Worm (Caenorhabditis elegans) whole organism, L2 larva: ENCODE measurements around the gene nhr-189.
A peak's percentile ranks its signal among the peaks of the same experiment; 100 is the strongest.

ENCODE experiments used
- C34F6.9 ChIP-seq: fragments of 150-350 bp; optimal IDR thresholded peaks from 2 replicates; lab custom pipeline; 2014; ENCODE audit warnings: missing biosample characterization, missing genetic modification characterization
- Y55F3AM.14 ChIP-seq: fragments of 200-800 bp; sonication (Bioruptor generic); optimal IDR thresholded peaks from 2 replicates; lab custom pipeline; 2018; ENCODE audit warnings: mild to moderate bottlenecking, missing genetic modification characterization, missing compliant biosample characterization
- alr-1 ChIP-seq: fragments of 150-350 bp; optimal IDR thresholded peaks from 2 replicates; lab custom pipeline; 2014; ENCODE audit warnings: missing biosample characterization, missing genetic modification characterization
- ama-1 ChIP-seq: fragments of 150-350 bp; optimal IDR thresholded peaks from 2 replicates; lab custom pipeline; 2018; ENCODE audit warnings: inconsistent platforms
- blmp-1 ChIP-seq: sonication (generic microtip); optimal IDR thresholded peaks from 2 replicates; lab custom pipeline; 2017; ENCODE audit warnings: missing genetic modification characterization, mild to moderate bottlenecking, missing compliant biosample characterization, antibody characterized with exemption, moderate library complexity; ENCODE audit not compliant: insufficient read depth
- ceh-82 ChIP-seq: fragments of 150-350 bp; optimal IDR thresholded peaks from 2 replicates; lab custom pipeline; 2014; ENCODE audit warnings: missing biosample characterization, missing genetic modification characterization
- crh-2 ChIP-seq: sonication (generic microtip); optimal IDR thresholded peaks from 2 replicates; lab custom pipeline; 2017; ENCODE audit warnings: missing biosample characterization, missing genetic modification characterization
- dmd-4 ChIP-seq: sonication (generic microtip); optimal IDR thresholded peaks from 2 replicates; lab custom pipeline; 2017; ENCODE audit warnings: missing biosample characterization, missing genetic modification characterization
- elt-1 ChIP-seq: fragments of 150-350 bp; optimal IDR thresholded peaks from 2 replicates; lab custom pipeline; 2014; ENCODE audit warnings: missing biosample characterization, missing genetic modification characterization
- fos-1 ChIP-seq: fragments of 150-350 bp; optimal IDR thresholded peaks from 2 replicates; lab custom pipeline; 2014; ENCODE audit warnings: missing biosample characterization, missing genetic modification characterization
- gmeb-1 ChIP-seq: fragments of 150-350 bp; optimal IDR thresholded peaks from 2 replicates; lab custom pipeline; 2014; ENCODE audit warnings: missing biosample characterization, missing genetic modification characterization
- lin-13 ChIP-seq: fragments of 150-350 bp; optimal IDR thresholded peaks from 2 replicates; lab custom pipeline; 2014; ENCODE audit warnings: missing biosample characterization, missing genetic modification reagents, missing genetic modification characterization
- lsy-2 ChIP-seq, 2 experiments: fragments of 150-350 bp in 1 of 2; sonication (generic microtip) in 1 of 2; optimal IDR thresholded peaks; 2 replicates each; lab custom pipeline; 2014 to 2017; ENCODE audit warnings: missing biosample characterization in 2 of 2, missing genetic modification characterization in 2 of 2
- mbf-1 ChIP-seq: sonication (generic microtip); optimal IDR thresholded peaks from 2 replicates; lab custom pipeline; 2017; ENCODE audit warnings: missing biosample characterization, missing genetic modification characterization
- mdl-1 ChIP-seq, 2 experiments: fragments of 150-350 bp in 1 of 2; sonication (generic microtip) in 1 of 2; optimal IDR thresholded peaks; 2 replicates each; lab custom pipeline; 2017; ENCODE audit warnings: missing biosample characterization in 2 of 2, missing genetic modification characterization in 2 of 2
- nhr-10 ChIP-seq: sonication (generic microtip); optimal IDR thresholded peaks from 2 replicates; lab custom pipeline; 2017; ENCODE audit warnings: missing biosample characterization, missing genetic modification characterization
- nhr-11 ChIP-seq: fragments of 150-350 bp; optimal IDR thresholded peaks from 2 replicates; lab custom pipeline; 2014; ENCODE audit warnings: missing biosample characterization, missing genetic modification characterization
- nhr-12 ChIP-seq: fragments of 150-350 bp; optimal IDR thresholded peaks from 2 replicates; lab custom pipeline; 2014; ENCODE audit warnings: missing biosample characterization, missing genetic modification characterization
- nhr-129 ChIP-seq: fragments of 150-350 bp; optimal IDR thresholded peaks from 2 replicates; lab custom pipeline; 2014; ENCODE audit warnings: missing biosample characterization, missing genetic modification characterization
- nhr-21 ChIP-seq: fragments of 150-350 bp; optimal IDR thresholded peaks from 2 replicates; lab custom pipeline; 2014; ENCODE audit warnings: missing biosample characterization, missing genetic modification characterization
- nhr-23 ChIP-seq: fragments of 150-350 bp; optimal IDR thresholded peaks from 2 replicates; lab custom pipeline; 2014; ENCODE audit warnings: missing biosample characterization, missing genetic modification reagents, missing genetic modification characterization
- nhr-237 ChIP-seq: fragments of 150-350 bp; optimal IDR thresholded peaks from 2 replicates; lab custom pipeline; 2014; ENCODE audit warnings: missing biosample characterization, missing genetic modification characterization
- nhr-25 ChIP-seq: fragments of 150-350 bp; sonication (generic microtip); optimal IDR thresholded peaks from 3 replicates; lab custom pipeline; 2014; ENCODE audit warnings: missing biosample characterization, missing genetic modification characterization
- sma-3 ChIP-seq: sonication (generic microtip); optimal IDR thresholded peaks from 2 replicates; lab custom pipeline; 2016; ENCODE audit warnings: missing genetic modification reagents, missing genetic modification characterization, missing compliant biosample characterization
- sma-9 ChIP-seq, 2 experiments: fragments of 150-350 bp in 1 of 2; sonication (generic microtip) in 1 of 2; optimal IDR thresholded peaks; 2 replicates each; lab custom pipeline; 2014 to 2016; ENCODE audit warnings: missing genetic modification characterization in 2 of 2, mild to moderate bottlenecking in 1 of 2, missing biosample characterization in 1 of 2, missing compliant biosample characterization in 1 of 2, missing genetic modification reagents in 1 of 2, moderate library complexity in 1 of 2
- snpc-4 ChIP-seq: fragments of 150-350 bp; optimal IDR thresholded peaks from 2 replicates; lab custom pipeline; 2014; ENCODE audit warnings: missing biosample characterization, missing genetic modification characterization
- unc-39 ChIP-seq: fragments of 150-350 bp; optimal IDR thresholded peaks from 2 replicates; lab custom pipeline; 2014; ENCODE audit warnings: missing biosample characterization, missing genetic modification characterization
- unc-55 ChIP-seq: fragments of 150-350 bp; sonication (generic microtip); optimal IDR thresholded peaks from 3 replicates; lab custom pipeline; 2014; ENCODE audit warnings: missing biosample characterization, missing genetic modification reagents, missing genetic modification characterization
- unc-62 ChIP-seq: fragments of 150-350 bp; optimal IDR thresholded peaks from 2 replicates; lab custom pipeline; 2014; ENCODE audit warnings: missing biosample characterization, missing genetic modification reagents, missing genetic modification characterization
- zag-1 ChIP-seq: fragments of 150-350 bp; optimal IDR thresholded peaks from 2 replicates; lab custom pipeline; 2014; ENCODE audit warnings: missing biosample characterization, missing genetic modification characterization
- ztf-1 ChIP-seq: fragments of 200-800 bp; sonication (Bioruptor generic); conservative IDR thresholded peaks from 2 replicates; pipeline ENCODE4 v1.3.6; 2022; ENCODE audit warnings: missing genetic modification characterization, missing compliant biosample characterization
- ztf-11 ChIP-seq: sonication (generic microtip); optimal IDR thresholded peaks from 2 replicates; lab custom pipeline; 2017; ENCODE audit warnings: missing biosample characterization, missing genetic modification characterization
- ztf-4 ChIP-seq: fragments of 150-350 bp; optimal IDR thresholded peaks from 2 replicates; lab custom pipeline; 2014; ENCODE audit warnings: missing biosample characterization, missing genetic modification characterization

The nhr-189 gene

DNA sequence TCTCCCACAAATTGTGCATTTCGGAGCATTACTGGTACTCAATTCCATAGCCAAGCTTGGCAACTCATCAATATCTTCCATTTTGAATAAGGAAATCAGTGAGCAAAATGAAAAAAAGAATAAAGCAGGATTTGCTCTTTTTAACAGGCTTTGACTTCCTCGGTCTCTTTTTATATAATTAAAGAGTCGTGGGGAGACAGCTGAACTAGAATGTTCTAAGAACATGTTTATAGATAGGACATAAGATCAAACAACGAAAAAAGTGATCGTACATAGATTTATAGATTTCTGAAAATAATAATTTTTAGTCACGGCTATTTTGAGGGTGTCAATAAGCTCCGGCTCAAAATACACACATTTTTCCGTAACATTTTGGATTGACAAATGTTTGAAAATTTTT lies at the start of gene nhr-189:
nhr-189 (minus strand) TSS at position 121 of the 400 bp plus-strand sequence.
- TF ChIP-seq nhr-21 = no peak
- no peak for TF ChIP-seq fos-1 (tag; lab: Kevin White, UChicago)
- TF ChIP-seq nhr-237 (tag; lab: Kevin White, UChicago) = no peak

- no peak for TF ChIP-seq mdl-1 (tag; optimal IDR thresholded peaks at IDR 0.05; lab: Kevin White, UChicago)
- TF ChIP-seq nhr-12 = no peak
- peak; percentile 9 for TF ChIP-seq blmp-1 (tag; lab: Kevin White, UChicago)
- TF ChIP-seq gmeb-1 (tag; lab: Kevin White, UChicago) = peak; percentile 2
- peak; percentile 6 for TF ChIP-seq nhr-129 (tag; lab: Kevin White, UChicago)
Observed at ce11 chrV:3905841-3906240, 45.8 kb upstream of the nhr-189 start, which contains the start of gene nhr-156. TSS of gene nhr-156 (plus strand) at chrV:3906106.

DNA sequence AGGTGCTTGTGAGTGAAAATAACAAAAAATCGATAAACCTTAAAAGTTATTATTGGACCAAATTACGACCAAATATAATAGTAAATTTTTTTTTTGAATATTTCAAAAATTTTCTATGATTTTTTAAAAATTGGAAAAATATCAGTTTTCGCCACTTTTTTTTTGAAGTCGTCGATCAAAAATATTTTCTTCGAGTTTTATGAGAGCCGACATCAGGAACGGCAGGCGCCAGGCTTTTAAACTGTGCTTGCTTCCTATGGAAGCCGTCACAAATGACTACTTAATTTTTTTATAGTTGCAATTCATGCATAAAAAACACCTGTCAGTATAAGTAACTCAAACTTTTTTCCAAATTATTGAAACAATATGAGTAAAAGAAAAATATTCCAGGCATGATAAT lies 43.4 kb upstream of the nhr-189 start:
- TF ChIP-seq ceh-82 (tag; lab: Kevin White, UChicago) (no peak), ztf-4 (tag; lab: Kevin White, UChicago) (no peak), unc-39 (tag; lab: Kevin White, UChicago) (no peak)

DNA sequence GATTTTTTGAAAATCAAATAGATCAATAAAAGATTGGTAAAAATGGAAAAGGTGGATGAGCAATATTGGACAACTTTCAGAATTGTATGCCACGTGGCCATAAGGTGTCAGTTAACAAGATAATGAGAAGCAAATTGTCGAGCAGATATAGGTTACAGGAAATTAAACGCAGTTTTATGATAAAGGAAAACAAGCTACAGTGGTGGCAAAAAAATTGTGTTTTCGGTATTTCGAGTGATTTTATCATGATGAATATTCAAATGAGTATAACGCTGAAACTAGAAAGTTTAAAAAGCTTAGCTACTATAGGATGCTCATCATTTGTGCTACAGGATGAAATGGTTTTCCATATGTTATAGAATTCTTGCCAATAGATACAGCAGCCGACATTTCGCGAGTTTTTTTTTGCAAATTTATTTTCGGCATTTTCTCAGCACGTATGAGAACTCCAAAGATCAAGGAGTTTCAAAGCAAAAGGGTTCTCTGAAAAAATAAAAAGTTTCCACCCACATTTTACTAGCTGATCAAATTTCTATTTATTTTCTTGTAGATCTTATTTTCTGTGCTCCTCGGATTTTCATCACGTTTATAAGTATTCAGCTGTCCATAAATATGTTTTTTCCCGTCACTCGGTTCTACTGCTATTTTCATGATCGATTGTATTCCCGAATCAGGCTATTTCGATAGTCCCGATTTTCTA lies 42.6 kb upstream of the nhr-189 start, which contains the start of the genes str-229 and srh-190:
str-229 (minus strand) TSS at position 101 of the 700 bp plus-strand sequence.
srh-190 (plus strand) TSS at position 650 of the 700 bp plus-strand sequence.
- no peak for TF ChIP-seq mbf-1 (tag; lab: Kevin White, UChicago)

ce11 chrV:3900102-3900501 lies 40.1 kb upstream of the nhr-189 start, which contains the start of gene irld-22:
TSS of gene irld-22 (minus strand) at chrV:3900202.
- TF ChIP-seq dmd-4 (tag; lab: Kevin White, UChicago) (no peak), ceh-82 (tag; lab: Kevin White, UChicago) (no peak), snpc-4 (no peak), nhr-10 (tag; lab: Kevin White, UChicago) (no peak), sma-3 (GFP tag; lab: Kevin White, UChicago) (no peak), unc-55 (no peak), fos-1 (tag; lab: Kevin White, UChicago) (no peak), C34F6.9 (no peak), alr-1 (tag; lab: Kevin White, UChicago) (no peak), ztf-1 (no peak), nhr-21 (no peak), nhr-11 (tag; lab: Kevin White, UChicago) (no peak), lin-13 (GFP tag; lab: Kevin White, UChicago) (no peak), unc-62 (no peak), ztf-11 (tag; lab: Kevin White, UChicago) (no peak)

ce11 chrV:3896018-3896417 lies 36.0 kb upstream of the nhr-189 start:
- TF ChIP-seq crh-2 (tag; lab: Kevin White, UChicago) (no peak), nhr-10 (tag; lab: Kevin White, UChicago) (no peak), sma-9 (GFP tag; optimal IDR thresholded peaks at IDR 0.05; lab: Kevin White, UChicago) (no peak), sma-9 (tag; optimal IDR thresholded peaks at IDR 0.05; lab: Kevin White, UChicago) (no peak), nhr-23 (no peak), ama-1 (lab: Kevin White, UChicago) (no peak), zag-1 (no peak), Y55F3AM.14 (GFP tag; lab: Kevin White, UChicago) (no peak), elt-1 (no peak), fos-1 (tag; lab: Kevin White, UChicago) (no peak), nhr-129 (tag; lab: Kevin White, UChicago) (no peak), nhr-25 (tag; lab: Kevin White, UChicago) (no peak), mbf-1 (tag; lab: Kevin White, UChicago) (no peak), lsy-2 (tag; optimal IDR thresholded peaks at IDR 0.05; lab: Kevin White, UChicago) (no peak), unc-39 (tag; lab: Kevin White, UChicago) (no peak), sma-3 (GFP tag; lab: Kevin White, UChicago) (no peak)
